Worm (Caenorhabditis elegans): ENCODE data around the gene Y82E9BR.20.

DNA sequence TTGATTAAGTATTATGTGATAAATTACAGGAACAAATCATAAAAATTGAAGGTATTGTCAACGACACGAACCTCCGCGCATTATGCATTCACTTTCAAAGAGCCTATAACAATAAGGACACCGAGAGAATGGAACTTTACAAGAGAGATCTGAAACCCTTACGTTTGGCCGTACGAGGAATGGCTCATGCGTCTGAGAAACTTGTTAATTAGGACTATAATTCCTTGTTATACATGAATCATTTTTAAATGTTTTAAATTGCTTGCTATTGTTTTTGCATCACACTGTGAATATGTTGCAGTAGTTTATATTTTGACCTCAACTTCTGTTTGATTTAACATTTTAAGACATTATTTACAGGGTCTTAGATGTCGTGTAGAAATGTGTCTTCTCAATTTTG lies 28.9 kb downstream of the Y82E9BR.20 start, which contains the start of gene pals-18:
- TF ChIP-seq him-1 (tag; optimal IDR thresholded peaks at IDR 0.05) (no peak), W03F9.2 (tag; optimal IDR thresholded peaks at IDR 0.05) (no peak)

All from whole organism, L4/young adult.